Fruit fly (Drosophila melanogaster): ENCODE measurements around the gene Mtp.

- TF ChIP-seq Myc (optimal IDR thresholded peaks at IDR 0.05) (no peak), h (optimal IDR thresholded peaks at IDR 0.05) (no peak), psq (optimal IDR thresholded peaks at IDR 0.05) (no peak), ttk (optimal IDR thresholded peaks at IDR 0.05) (no peak), Sin3A (optimal IDR thresholded peaks at IDR 0.05) (no peak), insv (optimal IDR thresholded peaks at IDR 0.05) (no peak)
Measured at dm6 chr2L:20968727-20969126, 46.1 kb upstream of the Mtp start.
